Fruit fly (Drosophila melanogaster): ENCODE results near the gene Adi1.

Adi1 gene

dm6 chr3L:10674145-10674547, 11.0 kb downstream of the Adi1 start (continued):
- no peak for TF ChIP-seq unc-4 (GFP tag; IDR thresholded peaks at IDR 0.05; ENCODE audit: partially characterized antibody)
- peak; percentile 50 for TF ChIP-seq kni (GFP tag; optimal IDR thresholded peaks at IDR 0.05)
- TF ChIP-seq CG42726 (GFP tag; IDR thresholded peaks at IDR 0.05; ENCODE audit: partially characterized antibody), result no peak
- no peak for TF ChIP-seq CG3163 (GFP tag; optimal IDR thresholded peaks at IDR 0.05)
- 0 out of 2 replicates have a peak, but pooled peaks have one; percentile 23 for TF ChIP-seq rib (GFP tag; IDR thresholded peaks at IDR 0.05)
- TF ChIP-seq CG2678 (tag; optimal IDR thresholded peaks at IDR 0.05), result no peak
- TF ChIP-seq CG30431 (GFP tag; optimal IDR thresholded peaks at IDR 0.05), result no peak
- TF ChIP-seq br (optimal IDR thresholded peaks at IDR 0.05), result no peak
- no peak for TF ChIP-seq Hey (tag; optimal IDR thresholded peaks at IDR 0.05)
- no peak for TF ChIP-seq CG7372 (GFP tag; IDR thresholded peaks at IDR 0.05)
- TF ChIP-seq Kr (GFP tag; optimal IDR thresholded peaks at IDR 0.05), result no peak
- TF ChIP-seq Dll (GFP tag; IDR thresholded peaks at IDR 0.05; ENCODE audit: partially characterized antibody), result 0 out of 4 replicates have a peak, but pooled peaks have one; percentile 41
- peak; percentile 80 for TF ChIP-seq sd (tag; optimal IDR thresholded peaks at IDR 0.05)
- no peak for TF ChIP-seq Dip2 (GFP tag; IDR thresholded peaks at IDR 0.05)
- TF ChIP-seq Oaz (GFP tag; IDR thresholded peaks at IDR 0.05), result no peak
- no peak for TF ChIP-seq vfl (GFP tag; optimal IDR thresholded peaks at IDR 0.05)
- TF ChIP-seq CG7745 (tag; optimal IDR thresholded peaks at IDR 0.05), result no peak
- no peak for TF ChIP-seq eyg (GFP tag; optimal IDR thresholded peaks at IDR 0.05)
- TF ChIP-seq CG2712 (tag; optimal IDR thresholded peaks at IDR 0.05), result no peak
- no peak for TF ChIP-seq CG1529 (GFP tag; optimal IDR thresholded peaks at IDR 0.05)
- no peak for TF ChIP-seq grn (GFP tag; optimal IDR thresholded peaks at IDR 0.05)
- peak; percentile 94 for TF ChIP-seq cg (GFP tag; optimal IDR thresholded peaks at IDR 0.05)
- TF ChIP-seq CG13624 (GFP tag; optimal IDR thresholded peaks at IDR 0.05), result no peak
- no peak for TF ChIP-seq Stat92E (GFP tag; optimal IDR thresholded peaks at IDR 0.05)
- no peak for TF ChIP-seq CG11247 (GFP tag; IDR thresholded peaks at IDR 0.05)
- no peak for TF ChIP-seq mam (GFP tag; optimal IDR thresholded peaks at IDR 0.05)
- TF ChIP-seq Dad (GFP tag; optimal IDR thresholded peaks at IDR 0.05), result no peak
- TF ChIP-seq knrl (GFP tag; IDR thresholded peaks at IDR 0.05; ENCODE audit: partially characterized antibody), result no peak
- no peak for TF ChIP-seq Sox100B (GFP tag; optimal IDR thresholded peaks at IDR 0.05)
- TF ChIP-seq CG32767 (GFP tag; IDR thresholded peaks at IDR 0.05), result no peak
- TF ChIP-seq CG7839 (tag; optimal IDR thresholded peaks at IDR 0.05), result no peak
- no peak for TF ChIP-seq PHDP (tag; optimal IDR thresholded peaks at IDR 0.05)
- TF ChIP-seq oc (tag; optimal IDR thresholded peaks at IDR 0.05), result peak; percentile 68
- TF ChIP-seq en (GFP tag; optimal IDR thresholded peaks at IDR 0.05), result no peak
- no peak for TF ChIP-seq pan (optimal IDR thresholded peaks at IDR 0.05)
- TF ChIP-seq pan (GFP tag; optimal IDR thresholded peaks at IDR 0.05 in 1 of 2, IDR thresholded peaks at IDR 0.05 in 1 of 2), result no peak
- no peak for TF ChIP-seq pfk (GFP tag; optimal IDR thresholded peaks at IDR 0.05)
- TF ChIP-seq CG14014 (GFP tag; IDR thresholded peaks at IDR 0.05), result no peak
- no peak for TF ChIP-seq B-H1 (GFP tag; IDR thresholded peaks at IDR 0.05)
- peak; percentile 89 for TF ChIP-seq sens (GFP tag)
- TF ChIP-seq schlank (tag; optimal IDR thresholded peaks at IDR 0.05), result no peak
- TF ChIP-seq fd3F (GFP tag; optimal IDR thresholded peaks at IDR 0.05), result no peak
- TF ChIP-seq CG12104 (GFP tag; optimal IDR thresholded peaks at IDR 0.05), result no peak
- no peak for TF ChIP-seq dm (GFP tag; optimal IDR thresholded peaks at IDR 0.05)
- TF ChIP-seq CG18599 (GFP tag; optimal IDR thresholded peaks at IDR 0.05), result no peak
- no peak for TF ChIP-seq CG6175 (GFP tag; IDR thresholded peaks at IDR 0.05)
- TF ChIP-seq Side (GFP tag; optimal IDR thresholded peaks at IDR 0.05), result no peak
- peak; percentile 75 for TF ChIP-seq CG1832 (GFP tag; optimal IDR thresholded peaks at IDR 0.05)
- 0 out of 3 replicates have a peak, but pooled peaks have one; percentile 54 for TF ChIP-seq Opbp (GFP tag; IDR thresholded peaks at IDR 0.05; ENCODE audit: partially characterized antibody)
- no peak for TF ChIP-seq Spps (tag; optimal IDR thresholded peaks at IDR 0.05)
- TF ChIP-seq emc (GFP tag; optimal IDR thresholded peaks at IDR 0.05), result no peak
- no peak for TF ChIP-seq CG12391 (tag; optimal IDR thresholded peaks at IDR 0.05)
